Fruit fly (Drosophila melanogaster) whole organism, prepupa: ENCODE results near the gene CG7860.

Experiments
- Blimp-1 ChIP-seq: fragments of 200-800 bp; sonication (Bioruptor generic); optimal IDR thresholded peaks from 3 replicates; lab custom pipeline; 2017; ENCODE audit warnings: missing biosample characterization, missing genetic modification characterization, mild to moderate bottlenecking, moderate library complexity, missing genetic modification reagents
- CG10631 ChIP-seq: fragments of 200-800 bp; sonication (Bioruptor generic); optimal IDR thresholded peaks from 2 replicates; lab custom pipeline; 2016; ENCODE audit warnings: missing biosample characterization, missing genetic modification characterization
- CG10669 ChIP-seq: fragments of 200-800 bp; sonication (Bioruptor generic); optimal IDR thresholded peaks from 3 replicates; lab custom pipeline; 2018; ENCODE audit warnings: missing biosample characterization, mild to moderate bottlenecking, missing genetic modification characterization, moderate library complexity
- CG11902 ChIP-seq: fragments of 200-800 bp; sonication (Bioruptor generic); optimal IDR thresholded peaks from 3 replicates; lab custom pipeline; 2016; ENCODE audit warnings: missing biosample characterization, missing genetic modification characterization
- CG15336 ChIP-seq: fragments of 200-800 bp; sonication (Bioruptor generic); IDR thresholded peaks from 2 replicates; pipeline ENCODE4 v1.3.6; 2022; ENCODE audit warnings: missing biosample characterization, missing genetic modification characterization
- CG1621 ChIP-seq: fragments of 200-800 bp; sonication (Bioruptor generic); optimal IDR thresholded peaks from 3 replicates; lab custom pipeline; 2018; ENCODE audit warnings: missing biosample characterization, mild to moderate bottlenecking, missing genetic modification characterization
- CG16779 ChIP-seq: fragments of 200-800 bp; sonication (Bioruptor generic); optimal IDR thresholded peaks from 3 replicates; lab custom pipeline; 2017; ENCODE audit warnings: missing biosample characterization, mild to moderate bottlenecking, missing genetic modification characterization
- CG31627 ChIP-seq: fragments of 200-800 bp; sonication (Bioruptor generic); optimal IDR thresholded peaks from 3 replicates; lab custom pipeline; 2016; ENCODE audit warnings: missing biosample characterization, missing genetic modification characterization
- CG32006 ChIP-seq: fragments of 200-800 bp; sonication (Bioruptor generic); optimal IDR thresholded peaks from 3 replicates; lab custom pipeline; 2017; ENCODE audit warnings: missing biosample characterization, mild to moderate bottlenecking, missing genetic modification characterization
- CG3919 ChIP-seq: fragments of 200-800 bp; sonication (Bioruptor generic); optimal IDR thresholded peaks from 3 replicates; lab custom pipeline; 2016; ENCODE audit warnings: missing biosample characterization, missing genetic modification characterization
- CG4318 ChIP-seq: fragments of 200-800 bp; sonication (Bioruptor generic); optimal IDR thresholded peaks from 3 replicates; lab custom pipeline; 2017; ENCODE audit warnings: missing biosample characterization, mild to moderate bottlenecking, missing genetic modification characterization
- CG6163 ChIP-seq: fragments of 200-800 bp; sonication (Bioruptor generic); IDR thresholded peaks from 3 replicates; pipeline ENCODE4 v1.3.6; 2022; ENCODE audit warnings: missing biosample characterization, missing genetic modification characterization
- CG6276 ChIP-seq: fragments of 200-800 bp; sonication (Bioruptor generic); optimal IDR thresholded peaks from 2 replicates; lab custom pipeline; 2017; ENCODE audit warnings: missing biosample characterization, mild to moderate bottlenecking, missing genetic modification characterization
- CG6792 ChIP-seq: fragments of 200-800 bp; sonication (Bioruptor generic); optimal IDR thresholded peaks from 3 replicates; lab custom pipeline; 2016; ENCODE audit warnings: missing biosample characterization, missing genetic modification characterization
- CG6808 ChIP-seq: fragments of 200-800 bp; sonication (Bioruptor generic); optimal IDR thresholded peaks from 3 replicates; lab custom pipeline; 2017; ENCODE audit warnings: missing biosample characterization, missing genetic modification characterization, mild to moderate bottlenecking, moderate library complexity, missing genetic modification reagents
- CG6854 ChIP-seq: fragments of 200-800 bp; sonication (Bioruptor generic); optimal IDR thresholded peaks from 2 replicates; lab custom pipeline; 2017; ENCODE audit warnings: missing biosample characterization, mild to moderate bottlenecking, missing genetic modification characterization
- CG7368 ChIP-seq: fragments of 200-800 bp; sonication (Bioruptor generic); optimal IDR thresholded peaks from 3 replicates; lab custom pipeline; 2016; ENCODE audit warnings: missing biosample characterization, missing genetic modification characterization
- CG8119 ChIP-seq: fragments of 200-800 bp; sonication (Bioruptor generic); IDR thresholded peaks from 3 replicates; pipeline ENCODE4 v1.3.6; 2022; ENCODE audit warnings: missing biosample characterization, missing genetic modification characterization
- CG8319 ChIP-seq: fragments of 200-800 bp; sonication (Bioruptor generic); optimal IDR thresholded peaks from 3 replicates; lab custom pipeline; 2016; ENCODE audit warnings: missing biosample characterization, missing genetic modification characterization
- CG8632 ChIP-seq: fragments of 200-800 bp; sonication (Bioruptor generic); optimal IDR thresholded peaks from 3 replicates; lab custom pipeline; 2016; ENCODE audit warnings: missing biosample characterization, missing genetic modification characterization
- Eip75B ChIP-seq: fragments of 200-800 bp; sonication (Bioruptor generic); optimal IDR thresholded peaks from 3 replicates; lab custom pipeline; 2016; ENCODE audit warnings: missing biosample characterization, missing genetic modification characterization
- Eip78C ChIP-seq: fragments of 200-800 bp; sonication (Bioruptor generic); peaks from one replicate; lab custom pipeline; 2016; ENCODE audit warnings: missing biosample characterization, missing genetic modification characterization
- Ets96B ChIP-seq: fragments of 200-800 bp; optimal IDR thresholded peaks from 2 replicates; lab custom pipeline; 2019; ENCODE audit warnings: missing biosample characterization, mild to moderate bottlenecking, missing genetic modification characterization, moderate library complexity
- Hr38 ChIP-seq: sonication (Bioruptor generic); optimal IDR thresholded peaks from 2 replicates; lab custom pipeline; 2016; ENCODE audit warnings: missing biosample characterization, missing genetic modification characterization
- Hr39 ChIP-seq: fragments of 200-800 bp; sonication (Bioruptor generic); optimal IDR thresholded peaks from 2 replicates; lab custom pipeline; 2016; ENCODE audit warnings: missing biosample characterization, missing genetic modification characterization
- Hr4 ChIP-seq: fragments of 200-800 bp; sonication (Bioruptor generic); optimal IDR thresholded peaks from 3 replicates; lab custom pipeline; 2016; ENCODE audit warnings: missing biosample characterization, missing genetic modification characterization
- Smox ChIP-seq: fragments of 200-800 bp; sonication (Bioruptor generic); optimal IDR thresholded peaks from 3 replicates; lab custom pipeline; 2016; ENCODE audit warnings: missing biosample characterization, missing genetic modification characterization
- Sox102F ChIP-seq: fragments of 200-800 bp; sonication (Bioruptor generic); optimal IDR thresholded peaks from 2 replicates; lab custom pipeline; 2016; ENCODE audit warnings: missing biosample characterization, mild to moderate bottlenecking, missing genetic modification characterization
- Sox15 ChIP-seq: fragments of 200-800 bp; sonication (Bioruptor generic); optimal IDR thresholded peaks from 3 replicates; lab custom pipeline; 2016; ENCODE audit warnings: missing biosample characterization, missing genetic modification characterization
- achi ChIP-seq: fragments of 200-800 bp; sonication (Bioruptor generic); optimal IDR thresholded peaks from 3 replicates; lab custom pipeline; 2016; ENCODE audit warnings: missing biosample characterization, missing genetic modification characterization
- cyc ChIP-seq: fragments of 200-800 bp; sonication (Bioruptor generic); optimal IDR thresholded peaks from 3 replicates; lab custom pipeline; 2016; ENCODE audit warnings: missing biosample characterization, missing genetic modification characterization
- dac ChIP-seq: fragments of 200-800 bp; sonication (Bioruptor generic); optimal IDR thresholded peaks from 2 replicates; lab custom pipeline; 2017; ENCODE audit warnings: missing biosample characterization, mild to moderate bottlenecking, missing genetic modification characterization
- dsx ChIP-seq: fragments of 200-800 bp; optimal IDR thresholded peaks from 3 replicates; lab custom pipeline; 2019; ENCODE audit warnings: missing biosample characterization, mild to moderate bottlenecking, missing genetic modification characterization, moderate library complexity; ENCODE audit not compliant: poor library complexity, severe bottlenecking
- eg ChIP-seq: fragments of 200-800 bp; sonication (Bioruptor generic); IDR thresholded peaks from 3 replicates; pipeline ENCODE4 v1.3.6; 2022; ENCODE audit warnings: missing biosample characterization, missing genetic modification characterization
- esn ChIP-seq: fragments of 200-800 bp; sonication (Bioruptor generic); optimal IDR thresholded peaks from 2 replicates; lab custom pipeline; 2016; ENCODE audit warnings: missing biosample characterization, mild to moderate bottlenecking, missing genetic modification characterization, moderate library complexity
- fd59A ChIP-seq: fragments of 200-800 bp; sonication (Bioruptor generic); optimal IDR thresholded peaks from 2 replicates; lab custom pipeline; 2017; ENCODE audit warnings: missing biosample characterization, mild to moderate bottlenecking, missing genetic modification characterization, missing genetic modification reagents
- fd85E ChIP-seq: fragments of 200-800 bp; sonication (Bioruptor generic); optimal IDR thresholded peaks from 3 replicates; lab custom pipeline; 2016; ENCODE audit warnings: missing biosample characterization, missing genetic modification characterization
- fkh ChIP-seq: fragments of 200-800 bp; sonication (Bioruptor generic); optimal IDR thresholded peaks from 3 replicates; lab custom pipeline; 2017; ENCODE audit warnings: missing biosample characterization, mild to moderate bottlenecking, missing genetic modification characterization, moderate library complexity
- lz ChIP-seq: fragments of 200-800 bp; sonication (Bioruptor generic); optimal IDR thresholded peaks from 3 replicates; lab custom pipeline; 2016; ENCODE audit warnings: missing biosample characterization, missing genetic modification characterization
- pdm3 ChIP-seq: fragments of 200-800 bp; sonication (Bioruptor generic); optimal IDR thresholded peaks from 3 replicates; lab custom pipeline; 2016; ENCODE audit warnings: missing biosample characterization, missing genetic modification characterization
- spab ChIP-seq: fragments of 200-800 bp; sonication (Bioruptor generic); optimal IDR thresholded peaks from 2 replicates; lab custom pipeline; 2017; ENCODE audit warnings: missing biosample characterization, mild to moderate bottlenecking, missing genetic modification characterization, missing genetic modification reagents
- svp ChIP-seq: fragments of 200-800 bp; sonication (Bioruptor generic); peaks from one replicate; lab custom pipeline; 2016; ENCODE audit warnings: missing biosample characterization, missing genetic modification characterization
- topi ChIP-seq: fragments of 200-800 bp; sonication (Bioruptor generic); optimal IDR thresholded peaks from 3 replicates; lab custom pipeline; 2016; ENCODE audit warnings: missing biosample characterization, missing genetic modification characterization
- vri ChIP-seq: fragments of 200-800 bp; sonication (Bioruptor generic); optimal IDR thresholded peaks from 3 replicates; lab custom pipeline; 2016; ENCODE audit warnings: missing biosample characterization, mild to moderate bottlenecking, missing genetic modification characterization

Gene CG7860

dm6 chrX:15571939-15572338 is 3.1 kb downstream of the CG7860 start, which contains the start of gene CG15643:
Gene CG15643, minus strand, starts transcription at chrX:15572149.
- TF ChIP-seq CG6854 (GFP tag; lab: Kevin White, UChicago) (no peak), fd59A (GFP tag; lab: Kevin White, UChicago) (no peak), Eip78C (GFP tag; lab: Kevin White, UChicago) (peak; percentile 64), fkh (GFP tag; lab: Kevin White, UChicago) (peak; percentile 45), Hr39 (GFP tag; lab: Kevin White, UChicago) (no peak), CG10631 (no peak)
- TF ChIP-seq, all 60 proteins: peak for 2

dm6 chrX:15574384-15574783 is 5.6 kb downstream of the CG7860 start, which contains the start of gene CG9213:
Gene CG9213, minus strand, starts transcription at chrX:15574535.
- TF ChIP-seq fkh (GFP tag; lab: Kevin White, UChicago) (peak; percentile 78), Eip78C (GFP tag; lab: Kevin White, UChicago) (peak; percentile 55), svp (no peak), esn (GFP tag; lab: Kevin White, UChicago) (peak; percentile 4), pdm3 (GFP tag; lab: Kevin White, UChicago) (no peak)

dm6 chrX:15575557-15575956 is 6.8 kb downstream of the CG7860 start, which contains the start of gene CG42299:
Gene CG42299, minus strand, starts transcription at chrX:15575683.
- no peak for TF ChIP-seq dsx (GFP tag; lab: Kevin White, UChicago)
- no peak for TF ChIP-seq lz (GFP tag; lab: Kevin White, UChicago)
- no peak for TF ChIP-seq CG16779 (tag; lab: Kevin White, UChicago)
- no peak for TF ChIP-seq CG10631
- TF ChIP-seq fd85E: no peak
- no peak for TF ChIP-seq fkh (GFP tag; lab: Kevin White, UChicago)
- TF ChIP-seq Hr39 (GFP tag; lab: Kevin White, UChicago): no peak
- no peak for TF ChIP-seq CG15336 (GFP tag; lab: Robert Waterston, UW)
- no peak for TF ChIP-seq CG1621 (tag; lab: Kevin White, UChicago)
- no peak for TF ChIP-seq Eip78C (GFP tag; lab: Kevin White, UChicago)
- TF ChIP-seq fd59A (GFP tag; lab: Kevin White, UChicago): no peak

dm6 chrX:15578043-15578442 is 9.2 kb downstream of the CG7860 start, which contains the start of the genes cerv and CG7872:
Gene cerv, minus strand, starts transcription at chrX:15578171.
Gene CG7872, plus strand, starts transcription at chrX:15578205.
- TF ChIP-seq Ets96B (tag; lab: Kevin White, UChicago): no peak
- no peak for TF ChIP-seq Hr4 (GFP tag; lab: Kevin White, UChicago)
- no peak for TF ChIP-seq CG4318
- no peak for TF ChIP-seq CG6792 (GFP tag; lab: Kevin White, UChicago)
- no peak for TF ChIP-seq cyc (GFP tag; lab: Kevin White, UChicago)
- no peak for TF ChIP-seq Blimp-1
- no peak for TF ChIP-seq topi
- TF ChIP-seq CG1621 (tag; lab: Kevin White, UChicago): peak; percentile 20
- TF ChIP-seq CG6276 (GFP tag; lab: Kevin White, UChicago): no peak
- TF ChIP-seq CG8632: no peak
- TF ChIP-seq achi: peak; percentile 52
- TF ChIP-seq CG10631: no peak
- TF ChIP-seq CG10669 (GFP tag; lab: Kevin White, UChicago): no peak
- TF ChIP-seq Eip78C (GFP tag; lab: Kevin White, UChicago): peak; percentile 27
- no peak for TF ChIP-seq eg (GFP tag; lab: Robert Waterston, UW)
- TF ChIP-seq Hr39 (GFP tag; lab: Kevin White, UChicago): no peak
- no peak for TF ChIP-seq Hr38 (GFP tag; lab: Kevin White, UChicago)
- no peak for TF ChIP-seq CG7368 (GFP tag; lab: Kevin White, UChicago)
- no peak for TF ChIP-seq Sox15 (GFP tag; lab: Kevin White, UChicago)
- TF ChIP-seq CG8119 (GFP tag; lab: Robert Waterston, UW): no peak
- TF ChIP-seq CG8319 (GFP tag; lab: Kevin White, UChicago): no peak
- TF ChIP-seq CG3919: peak; percentile 2
- no peak for TF ChIP-seq CG6808 (GFP tag; lab: Kevin White, UChicago)
- TF ChIP-seq CG6163 (GFP tag; lab: Robert Waterston, UW): no peak
- peak; percentile 27 for TF ChIP-seq fkh (GFP tag; lab: Kevin White, UChicago)
- TF ChIP-seq Smox (GFP tag; lab: Kevin White, UChicago): no peak
- TF ChIP-seq vri: no peak
- TF ChIP-seq CG32006 (GFP tag; lab: Kevin White, UChicago): no peak
- TF ChIP-seq CG11902 (GFP tag; lab: Kevin White, UChicago): no peak
- TF ChIP-seq dac: no peak
- TF ChIP-seq Eip75B (GFP tag; lab: Kevin White, UChicago): no peak
- no peak for TF ChIP-seq Sox102F (GFP tag; lab: Kevin White, UChicago)
- no peak for TF ChIP-seq spab (GFP tag; lab: Kevin White, UChicago)
- no peak for TF ChIP-seq esn (GFP tag; lab: Kevin White, UChicago)
- no peak for TF ChIP-seq CG31627 (GFP tag; lab: Kevin White, UChicago)
